Fruit fly (Drosophila melanogaster): Measurements from ENCODE around the gene Ugt36A1.
A peak's percentile ranks its signal among the peaks of the same experiment; 100 is the strongest.

The Ugt36A1 gene

dm6 chr2L:3583405-3584295 lies 35.2 kb upstream of the Ugt36A1 start:
- TF ChIP-seq Snoo (tag; optimal IDR thresholded peaks at IDR 0.05) (peak; percentile 8), rn (GFP tag; IDR thresholded peaks at IDR 0.05) (0 out of 2 replicates have a peak, but pooled peaks have one; percentile 23), CG32121 (GFP tag; IDR thresholded peaks at IDR 0.05) (no peak), CG8301 (tag; optimal IDR thresholded peaks at IDR 0.05) (peak; percentile 16), CG15710 (tag; optimal IDR thresholded peaks at IDR 0.05) (peak; percentile 45), Pif1A (GFP tag; optimal IDR thresholded peaks at IDR 0.05) (peak; percentile 41), CG14655 (GFP tag; optimal IDR thresholded peaks at IDR 0.05) (peak; percentile 49), CG34367 (tag; optimal IDR thresholded peaks at IDR 0.05) (peak; percentile 24), Ets98B (GFP tag; IDR thresholded peaks at IDR 0.05) (no peak), D1 (tag; optimal IDR thresholded peaks at IDR 0.05) (no peak), CG12605 (GFP tag; IDR thresholded peaks at IDR 0.05) (no peak), CG17806 (tag; optimal IDR thresholded peaks at IDR 0.05) (peak; percentile 52), Pif1B (GFP tag; optimal IDR thresholded peaks at IDR 0.05) (no peak), CG9948 (tag; optimal IDR thresholded peaks at IDR 0.05) (peak; percentile 48), CG8159 (tag; optimal IDR thresholded peaks at IDR 0.05) (peak; percentile 61)

dm6 chr2L:3584296-3584671 lies 34.6 kb upstream of the Ugt36A1 start:
- TF ChIP-seq CG4496 (GFP tag; IDR thresholded peaks at IDR 0.05) (no peak), Snoo (tag; optimal IDR thresholded peaks at IDR 0.05) (no peak), Ets98B (GFP tag; IDR thresholded peaks at IDR 0.05) (no peak)

- no peak for TF ChIP-seq Pif1B (GFP tag; optimal IDR thresholded peaks at IDR 0.05)
- no peak for TF ChIP-seq CG15710 (tag; optimal IDR thresholded peaks at IDR 0.05)
- TF ChIP-seq rn (GFP tag; IDR thresholded peaks at IDR 0.05), result no peak
- no peak for TF ChIP-seq Snoo (tag; optimal IDR thresholded peaks at IDR 0.05)
- no peak for TF ChIP-seq CG17806 (tag; optimal IDR thresholded peaks at IDR 0.05)
- no peak for TF ChIP-seq gl (tag; optimal IDR thresholded peaks at IDR 0.05)
- no peak for TF ChIP-seq Pif1A (GFP tag; optimal IDR thresholded peaks at IDR 0.05)
- no peak for TF ChIP-seq Ets98B (GFP tag; IDR thresholded peaks at IDR 0.05)
- TF ChIP-seq CG10348 (GFP tag; IDR thresholded peaks at IDR 0.05), result no peak
- no peak for TF ChIP-seq CG13204 (GFP tag; optimal IDR thresholded peaks at IDR 0.05)
- no peak for TF ChIP-seq EcR (GFP tag; optimal IDR thresholded peaks at IDR 0.05)
- TF ChIP-seq CG4496 (GFP tag; IDR thresholded peaks at IDR 0.05), result no peak
- TF ChIP-seq D1 (tag; optimal IDR thresholded peaks at IDR 0.05), result no peak
- TF ChIP-seq CG8159 (tag; optimal IDR thresholded peaks at IDR 0.05), result no peak
- no peak for TF ChIP-seq CG14655 (GFP tag; optimal IDR thresholded peaks at IDR 0.05)
- no peak for TF ChIP-seq CG32121 (GFP tag; IDR thresholded peaks at IDR 0.05)
- TF ChIP-seq CG8301 (tag; optimal IDR thresholded peaks at IDR 0.05), result no peak
- no peak for TF ChIP-seq CG9948 (tag; optimal IDR thresholded peaks at IDR 0.05)
- TF ChIP-seq CG34367 (tag; optimal IDR thresholded peaks at IDR 0.05), result no peak
- TF ChIP-seq fd96Ca (GFP tag; IDR thresholded peaks at IDR 0.05), result no peak
Measured at dm6 chr2L:3585318-3585717, 33.6 kb upstream of the Ugt36A1 start.

dm6 chr2L:3587286-3587685 lies 31.6 kb upstream of the Ugt36A1 start:
- TF ChIP-seq CG8159 (tag; optimal IDR thresholded peaks at IDR 0.05), result no peak
- TF ChIP-seq CG9948 (tag; optimal IDR thresholded peaks at IDR 0.05), result peak; percentile 4
- TF ChIP-seq CG14655 (GFP tag; optimal IDR thresholded peaks at IDR 0.05), result peak; percentile 17

dm6 chr2L:3587907-3588733 lies 30.8 kb upstream of the Ugt36A1 start:
- peak; percentile 86 for TF ChIP-seq CG8159 (tag; optimal IDR thresholded peaks at IDR 0.05)
- TF ChIP-seq Ets98B (GFP tag; IDR thresholded peaks at IDR 0.05), result peak; percentile 49
- no peak; the same call in 1 of the 2 replicates for TF ChIP-seq CG32121 (GFP tag; IDR thresholded peaks at IDR 0.05)
- TF ChIP-seq CG15710 (tag; optimal IDR thresholded peaks at IDR 0.05), result peak; percentile 84
- peak; percentile 58 for TF ChIP-seq Pif1A (GFP tag; optimal IDR thresholded peaks at IDR 0.05)
- TF ChIP-seq CG10348 (GFP tag; IDR thresholded peaks at IDR 0.05), result no peak
- peak; percentile 59 for TF ChIP-seq Pif1B (GFP tag; optimal IDR thresholded peaks at IDR 0.05)
- TF ChIP-seq gl (tag; optimal IDR thresholded peaks at IDR 0.05), result peak; percentile 43
- TF ChIP-seq D1 (tag; optimal IDR thresholded peaks at IDR 0.05), result peak; percentile 50
- peak; percentile 34; the same call in 1 of the 3 replicates for TF ChIP-seq CG4496 (GFP tag; IDR thresholded peaks at IDR 0.05)
- peak; percentile 62 for TF ChIP-seq CG13204 (GFP tag; optimal IDR thresholded peaks at IDR 0.05)
- TF ChIP-seq fd96Ca (GFP tag; IDR thresholded peaks at IDR 0.05), result no peak
- peak; percentile 76 for TF ChIP-seq CG9948 (tag; optimal IDR thresholded peaks at IDR 0.05)
- peak; percentile 66 for TF ChIP-seq CG34367 (tag; optimal IDR thresholded peaks at IDR 0.05)
- TF ChIP-seq rn (GFP tag; IDR thresholded peaks at IDR 0.05), result peak; percentile 35; the same call in 1 of the 2 replicates
- peak; percentile 79 for TF ChIP-seq CG17806 (tag; optimal IDR thresholded peaks at IDR 0.05)
- TF ChIP-seq EcR (GFP tag; optimal IDR thresholded peaks at IDR 0.05), result peak; percentile 18
- peak; percentile 73 for TF ChIP-seq CG14655 (GFP tag; optimal IDR thresholded peaks at IDR 0.05)
- TF ChIP-seq Snoo (tag; optimal IDR thresholded peaks at IDR 0.05), result peak; percentile 55
- peak; percentile 63 for TF ChIP-seq CG12605 (GFP tag; IDR thresholded peaks at IDR 0.05)
- peak; percentile 55 for TF ChIP-seq CG8301 (tag; optimal IDR thresholded peaks at IDR 0.05)
